Fruit fly (Drosophila melanogaster) whole organism, embryonic: Measurements from ENCODE around the gene wit.

ENCODE experiments used
- Abd-B ChIP-seq: fragments of 200-800 bp; sonication (Bioruptor generic); optimal IDR thresholded peaks from 2 replicates; lab custom pipeline; 2018; ENCODE audit warnings: missing biosample characterization, mild to moderate bottlenecking, missing genetic modification characterization, moderate library complexity
- Asciz ChIP-seq: fragments of 200-800 bp; sonication (Bioruptor generic); optimal IDR thresholded peaks from 2 replicates; lab custom pipeline; 2017; ENCODE audit warnings: missing biosample characterization, mild to moderate bottlenecking, missing genetic modification characterization, missing genetic modification reagents
- CG12219 ChIP-seq: fragments of 200-800 bp; sonication (Bioruptor generic); optimal IDR thresholded peaks from 3 replicates; lab custom pipeline; 2018; ENCODE audit warnings: missing biosample characterization, mild to moderate bottlenecking, missing genetic modification characterization
- CG12299 ChIP-seq: fragments of 200-800 bp; sonication (Bioruptor generic); optimal IDR thresholded peaks from 2 replicates; lab custom pipeline; 2018; ENCODE audit warnings: missing biosample characterization, mild to moderate bottlenecking, missing genetic modification characterization
- CG12659 ChIP-seq: fragments of 200-800 bp; sonication (Bioruptor generic); optimal IDR thresholded peaks from 3 replicates; lab custom pipeline; 2017; ENCODE audit warnings: mild to moderate bottlenecking, missing biosample characterization, missing genetic modification reagents, missing genetic modification characterization
- CG1529 ChIP-seq: fragments of 200-800 bp; sonication (Bioruptor generic); optimal IDR thresholded peaks from 3 replicates; lab custom pipeline; 2018; ENCODE audit warnings: missing biosample characterization, missing genetic modification characterization
- CG17829 ChIP-seq: fragments of 200-800 bp; optimal IDR thresholded peaks from 2 replicates; lab custom pipeline; 2019; ENCODE audit warnings: missing biosample characterization, mild to moderate bottlenecking, missing genetic modification characterization, moderate library complexity
- CG31224 ChIP-seq: fragments of 200-800 bp; sonication (Bioruptor generic); IDR thresholded peaks from 2 replicates; pipeline ENCODE4 v1.3.6; 2022; ENCODE audit warnings: missing biosample characterization, missing genetic modification characterization
- CG3407 ChIP-seq: fragments of 200-800 bp; sonication (Bioruptor generic); optimal IDR thresholded peaks from 2 replicates; lab custom pipeline; 2018; ENCODE audit warnings: missing biosample characterization, mild to moderate bottlenecking, missing genetic modification characterization
- CG3995 ChIP-seq: fragments of 200-800 bp; sonication (Bioruptor generic); optimal IDR thresholded peaks from 3 replicates; lab custom pipeline; 2016; ENCODE audit warnings: missing biosample characterization, missing genetic modification characterization
- CG4328 ChIP-seq: fragments of 200-800 bp; sonication (Bioruptor generic); optimal IDR thresholded peaks from 3 replicates; lab custom pipeline; 2017; ENCODE audit warnings: missing biosample characterization, missing genetic modification reagents, missing genetic modification characterization
- CG4404 ChIP-seq: fragments of 200-800 bp; sonication (Bioruptor generic); IDR thresholded peaks from 2 replicates; pipeline ENCODE4 v1.3.6; 2022; ENCODE audit warnings: missing biosample characterization, missing genetic modification characterization
- CG4424 ChIP-seq: fragments of 200-800 bp; sonication (Bioruptor generic); optimal IDR thresholded peaks from 3 replicates; lab custom pipeline; 2016; ENCODE audit warnings: missing biosample characterization, missing genetic modification characterization
- CG6683 ChIP-seq: fragments of 200-800 bp; sonication (Bioruptor generic); optimal IDR thresholded peaks from 2 replicates; lab custom pipeline; 2017; ENCODE audit warnings: missing biosample characterization, mild to moderate bottlenecking, missing genetic modification characterization, missing genetic modification reagents
- CG6791 ChIP-seq: fragments of 200-800 bp; sonication (Bioruptor generic); IDR thresholded peaks from 3 replicates; pipeline ENCODE4 v1.3.6; 2022; ENCODE audit warnings: missing biosample characterization, missing genetic modification characterization; ENCODE audit not compliant: partially characterized antibody
- CG7987 ChIP-seq: fragments of 200-800 bp; sonication (Bioruptor generic); optimal IDR thresholded peaks from 2 replicates; lab custom pipeline; 2018; ENCODE audit warnings: missing biosample characterization, mild to moderate bottlenecking, missing genetic modification characterization, moderate library complexity
- CG9876 ChIP-seq: fragments of 200-800 bp; sonication (Bioruptor generic); optimal IDR thresholded peaks from 2 replicates; lab custom pipeline; 2016; ENCODE audit warnings: missing biosample characterization, missing genetic modification characterization
- Chrac-16 ChIP-seq: fragments of 200-800 bp; sonication (Bioruptor generic); optimal IDR thresholded peaks from 3 replicates; lab custom pipeline; 2016; ENCODE audit warnings: missing biosample characterization, missing genetic modification characterization
- CoRest ChIP-seq: fragments of 200-800 bp; sonication (Bioruptor generic); optimal IDR thresholded peaks from 3 replicates; lab custom pipeline; 2018; ENCODE audit warnings: missing biosample characterization, mild to moderate bottlenecking, missing genetic modification characterization, moderate library complexity
- D19B ChIP-seq: fragments of 200-800 bp; sonication (Bioruptor generic); optimal IDR thresholded peaks from 2 replicates; lab custom pipeline; 2017; ENCODE audit warnings: missing biosample characterization, mild to moderate bottlenecking, missing genetic modification characterization
- Elba2 ChIP-seq: fragments of 200-800 bp; sonication (Bioruptor generic); optimal IDR thresholded peaks from 3 replicates; lab custom pipeline; 2016; ENCODE audit warnings: missing biosample characterization, missing genetic modification characterization
- Fer2 ChIP-seq: fragments of 200-800 bp; sonication (Bioruptor generic); optimal IDR thresholded peaks from 2 replicates; lab custom pipeline; 2018; ENCODE audit warnings: missing biosample characterization, mild to moderate bottlenecking, missing genetic modification characterization, moderate library complexity
- HmgD ChIP-seq: fragments of 200-800 bp; sonication (Bioruptor generic); optimal IDR thresholded peaks from 3 replicates; lab custom pipeline; 2016; ENCODE audit warnings: missing biosample characterization, missing genetic modification characterization
- Hr3 ChIP-seq: fragments of 200-800 bp; sonication (Bioruptor generic); optimal IDR thresholded peaks from 3 replicates; lab custom pipeline; 2016; ENCODE audit warnings: missing biosample characterization, missing genetic modification characterization
- Hr78 ChIP-seq, 2 experiments: fragments of 200-800 bp in 1 of 2; fragments of >200 bp in 1 of 2; sonication (Bioruptor generic) in 1 of 2; optimal IDR thresholded peaks; 2 replicates each; lab custom pipeline; 2017 to 2019; ENCODE audit warnings: missing biosample characterization in 2 of 2, missing genetic modification characterization in 2 of 2, mild to moderate bottlenecking in 1 of 2, moderate library complexity in 1 of 2
- al ChIP-seq: fragments of 200-800 bp; sonication (Bioruptor generic); IDR thresholded peaks from 2 replicates; pipeline ENCODE4 v1.3.6; 2022; ENCODE audit warnings: missing biosample characterization, missing genetic modification characterization
- ash1 ChIP-seq: fragments of 200-800 bp; sonication (Bioruptor generic); optimal IDR thresholded peaks from 2 replicates; lab custom pipeline; 2018; ENCODE audit warnings: missing biosample characterization, mild to moderate bottlenecking, missing genetic modification characterization
- az2 ChIP-seq: fragments of 200-800 bp; sonication (Bioruptor generic); optimal IDR thresholded peaks from 3 replicates; lab custom pipeline; 2016; ENCODE audit warnings: missing biosample characterization, missing genetic modification characterization
- cwo ChIP-seq: fragments of 200-800 bp; sonication (Bioruptor generic); optimal IDR thresholded peaks from 3 replicates; lab custom pipeline; 2017; ENCODE audit warnings: missing biosample characterization, missing genetic modification characterization, mild to moderate bottlenecking, moderate library complexity, missing genetic modification reagents
- dpn ChIP-seq, 2 experiments: fragments of 200-800 bp; sonication (Bioruptor generic); optimal IDR thresholded peaks; 3 replicates each; lab custom pipeline; 2016; ENCODE audit warnings: missing biosample characterization in 2 of 2, missing genetic modification characterization in 2 of 2
- fd3F ChIP-seq: fragments of 200-800 bp; sonication (Bioruptor generic); optimal IDR thresholded peaks from 2 replicates; lab custom pipeline; 2018; ENCODE audit warnings: missing biosample characterization, mild to moderate bottlenecking, missing genetic modification characterization, moderate library complexity
- gem ChIP-seq: fragments of 200-800 bp; sonication (Bioruptor generic); optimal IDR thresholded peaks from 2 replicates; lab custom pipeline; 2019; ENCODE audit warnings: missing biosample characterization, mild to moderate bottlenecking, missing genetic modification characterization, moderate library complexity
- gro ChIP-seq: fragments of 200-800 bp; sonication (Bioruptor generic); optimal IDR thresholded peaks from 2 replicates; lab custom pipeline; 2016; ENCODE audit warnings: missing biosample characterization, missing genetic modification characterization
- gt ChIP-seq: fragments of 200-800 bp; sonication (Bioruptor generic); IDR thresholded peaks from 2 replicates; pipeline ENCODE4 v1.3.6; 2022; ENCODE audit warnings: missing biosample characterization, missing genetic modification characterization
- h ChIP-seq: fragments of >200 bp; optimal IDR thresholded peaks from 2 replicates; lab custom pipeline; 2017
- ken ChIP-seq: fragments of 200-800 bp; sonication (Bioruptor generic); IDR thresholded peaks from 3 replicates; pipeline ENCODE4 v1.3.6; 2022; ENCODE audit warnings: missing biosample characterization, missing genetic modification characterization
- knrl ChIP-seq: fragments of 200-800 bp; sonication (Bioruptor generic); IDR thresholded peaks from 3 replicates; pipeline ENCODE4 v1.3.6; 2022; ENCODE audit warnings: missing biosample characterization, missing genetic modification characterization; ENCODE audit not compliant: partially characterized antibody
- pan ChIP-seq, 4 experiments: fragments of >200 bp in 3 of 4; fragments of 200-800 bp in 1 of 4; sonication (Bioruptor generic) in 1 of 4; optimal IDR thresholded peaks in 3 of 4; IDR thresholded peaks in 1 of 4; 2 replicates each; pipeline versions ENCODE4 v1.3.6 to Lab custom; 2017 to 2022; ENCODE audit warnings: missing biosample characterization in 2 of 4, missing genetic modification characterization in 2 of 4, mixed read lengths in 1 of 4
- prd ChIP-seq, 3 experiments: fragments of >200 bp in 2 of 3; fragments of 200-800 bp in 1 of 3; sonication (Bioruptor generic) in 1 of 3; optimal IDR thresholded peaks in 2 of 3; IDR thresholded peaks in 1 of 3; 2 replicates in 2 of 3; 3 replicates in 1 of 3; pipeline versions ENCODE4 v1.3.6 to Lab custom; 2017 to 2022; ENCODE audit warnings: missing biosample characterization in 1 of 3, missing genetic modification characterization in 1 of 3
- psq ChIP-seq: fragments of 200-800 bp; sonication (Bioruptor generic); optimal IDR thresholded peaks from 2 replicates; lab custom pipeline; 2017; ENCODE audit warnings: missing biosample characterization, missing genetic modification characterization
- sens-2 ChIP-seq: fragments of 200-800 bp; sonication (Bioruptor generic); IDR thresholded peaks from 2 replicates; pipeline ENCODE4 v1.3.6; 2022; ENCODE audit warnings: missing biosample characterization, missing genetic modification characterization
- sna ChIP-seq: fragments of 200-800 bp; sonication (Bioruptor generic); IDR thresholded peaks from 2 replicates; pipeline ENCODE4 v1.3.6; 2022; ENCODE audit warnings: missing biosample characterization, missing genetic modification characterization; ENCODE audit not compliant: partially characterized antibody
- so ChIP-seq: fragments of 200-800 bp; sonication (Bioruptor generic); IDR thresholded peaks from 3 replicates; pipeline ENCODE4 v1.3.6; 2022; ENCODE audit warnings: missing biosample characterization, missing genetic modification characterization
- sqz ChIP-seq: fragments of 200-800 bp; sonication (Bioruptor generic); optimal IDR thresholded peaks from 3 replicates; lab custom pipeline; 2018; ENCODE audit warnings: missing biosample characterization, mild to moderate bottlenecking, missing genetic modification characterization
- tio ChIP-seq: fragments of 200-800 bp; sonication (Bioruptor generic); optimal IDR thresholded peaks from 2 replicates; lab custom pipeline; 2017; ENCODE audit warnings: missing biosample characterization, missing genetic modification characterization, inconsistent platforms
- unpg ChIP-seq: fragments of 200-800 bp; sonication (Bioruptor generic); optimal IDR thresholded peaks from 3 replicates; lab custom pipeline; 2018; ENCODE audit warnings: missing biosample characterization, mild to moderate bottlenecking, missing genetic modification characterization, moderate library complexity
- vvl ChIP-seq: fragments of 200-800 bp; sonication (Bioruptor generic); IDR thresholded peaks from 2 replicates; pipeline ENCODE4 v1.3.6; 2022; ENCODE audit warnings: missing biosample characterization, missing genetic modification characterization

The wit gene

DNA sequence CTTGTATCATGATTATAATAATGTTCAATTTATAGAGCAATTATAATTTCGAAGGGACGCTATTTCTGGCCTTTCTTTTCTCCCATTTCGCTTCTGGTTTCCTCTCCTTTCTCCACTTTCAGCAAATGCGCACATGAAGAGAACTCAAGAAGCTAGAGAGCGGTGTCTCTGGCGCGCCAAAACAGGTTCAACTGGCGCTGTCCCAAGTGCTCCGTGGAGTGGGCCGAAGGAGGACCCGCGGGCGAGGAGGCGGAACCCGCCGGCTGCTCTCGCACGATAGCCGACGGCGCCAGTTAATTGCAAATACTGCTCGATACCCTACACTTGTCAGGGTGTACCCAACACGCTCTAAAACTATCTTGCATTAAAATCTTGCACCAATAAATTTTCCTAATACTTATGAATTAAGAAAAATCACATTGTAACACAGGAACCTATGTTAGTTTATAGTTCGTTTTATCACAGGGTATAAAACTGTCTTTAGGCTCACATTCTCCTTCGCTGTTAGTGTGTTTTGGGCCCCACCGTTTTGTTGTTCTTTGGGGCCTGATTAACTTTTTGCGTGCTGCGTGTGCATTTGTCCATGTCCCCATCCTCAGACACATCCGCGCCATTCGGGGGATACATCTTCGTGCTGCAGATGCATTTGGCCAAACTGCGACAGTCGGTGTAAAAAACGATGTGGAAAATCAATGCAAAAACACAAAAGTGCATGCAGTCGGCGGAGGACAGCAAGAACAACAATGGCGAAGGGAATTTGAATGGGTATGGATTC lies 1.1 kb downstream of the wit start (continued):
- peak; percentile 81 for TF ChIP-seq CG9876 (GFP tag; lab: Kevin White, UChicago)
- TF ChIP-seq fd3F (GFP tag; lab: Kevin White, UChicago) = peak; percentile 90
- peak; percentile 70 for TF ChIP-seq gt (GFP tag; lab: Robert Waterston, UW)
- peak; percentile 88 for TF ChIP-seq sens-2 (GFP tag; lab: Robert Waterston, UW)
- peak; percentile 75 for TF ChIP-seq CG4404 (GFP tag; lab: Robert Waterston, UW)
- no peak for TF ChIP-seq Elba2
- peak; percentile 85 for TF ChIP-seq az2 (GFP tag; lab: Kevin White, UChicago)
- TF ChIP-seq dpn (GFP tag; optimal IDR thresholded peaks at IDR 0.05; lab: Kevin White, UChicago) = peak; percentile 83 to 89
- peak; percentile 88 for TF ChIP-seq CG12219
- TF ChIP-seq CoRest (tag; lab: Kevin White, UChicago) = peak; percentile 88
- peak; percentile 73 for TF ChIP-seq tio (GFP tag; lab: Kevin White, UChicago)
- TF ChIP-seq pan (optimal IDR thresholded peaks at IDR 0.05; lab: Kevin White, UChicago) = no peak
- peak in 1 of 2 experiments; percentile 94 for TF ChIP-seq pan (GFP tag; optimal IDR thresholded peaks at IDR 0.05 in 1 of 2, IDR thresholded peaks at IDR 0.05 in 1 of 2)
- no peak for TF ChIP-seq sna (GFP tag; lab: Robert Waterston, UW)
- TF ChIP-seq CG7987 (GFP tag; lab: Kevin White, UChicago) = peak; percentile 64
- peak; percentile 90 for TF ChIP-seq gem (tag; lab: Kevin White, UChicago)
- TF ChIP-seq h (lab: Kevin White, UChicago) = no peak
- TF ChIP-seq vvl (GFP tag; lab: Robert Waterston, UW) = peak; percentile 96
- TF ChIP-seq Fer2 (tag; lab: Kevin White, UChicago) = peak; percentile 64
- TF ChIP-seq unpg = peak; percentile 90
- TF ChIP-seq CG17829 (tag; lab: Kevin White, UChicago) = peak; percentile 59
- TF ChIP-seq CG12659 (GFP tag; lab: Kevin White, UChicago) = peak; percentile 87
- peak; percentile 74 for TF ChIP-seq CG31224 (GFP tag; lab: Robert Waterston, UW)
- no peak for TF ChIP-seq knrl
- peak; percentile 73 for TF ChIP-seq CG4424 (GFP tag; lab: Kevin White, UChicago)
- TF ChIP-seq prd (optimal IDR thresholded peaks at IDR 0.05; lab: Kevin White, UChicago) = no peak
- peak; percentile 92 for TF ChIP-seq prd (GFP tag; IDR thresholded peaks at IDR 0.05; lab: Robert Waterston, UW)
- TF ChIP-seq D19B (GFP tag; lab: Kevin White, UChicago) = peak; percentile 98
- TF ChIP-seq so (GFP tag; lab: Robert Waterston, UW) = peak; percentile 93
- peak; percentile 41 for TF ChIP-seq psq (GFP tag; lab: Kevin White, UChicago)
- peak in 1 of 2 experiments; percentile 32 for TF ChIP-seq Hr78 (GFP tag; optimal IDR thresholded peaks at IDR 0.05; lab: Kevin White, UChicago)
- peak; percentile 81 for TF ChIP-seq HmgD (GFP tag; lab: Kevin White, UChicago)
- TF ChIP-seq cwo (GFP tag; lab: Kevin White, UChicago) = peak; percentile 79
- peak; percentile 89 for TF ChIP-seq Abd-B (GFP tag; lab: Kevin White, UChicago)
- peak; percentile 77 for TF ChIP-seq Hr3 (GFP tag; lab: Kevin White, UChicago)
- TF ChIP-seq gro (GFP tag; lab: Kevin White, UChicago) = peak; percentile 90
- TF ChIP-seq CG6683 (GFP tag; lab: Kevin White, UChicago) = peak; percentile 6
- TF ChIP-seq CG3995 (GFP tag; lab: Kevin White, UChicago) = peak; percentile 59
- peak; percentile 94 for TF ChIP-seq ken (GFP tag; lab: Robert Waterston, UW)
- peak; percentile 9 for TF ChIP-seq sqz (GFP tag; lab: Kevin White, UChicago)
- TF ChIP-seq CG3407 (GFP tag; lab: Kevin White, UChicago) = peak; percentile 62
- TF ChIP-seq CG6791 (GFP tag; lab: Robert Waterston, UW) = no peak
- peak; percentile 83 for TF ChIP-seq Chrac-16 (GFP tag; lab: Kevin White, UChicago)
- TF ChIP-seq CG4328 (GFP tag; lab: Kevin White, UChicago) = no peak
- peak; percentile 67 for TF ChIP-seq Asciz
- peak; percentile 91 for TF ChIP-seq al
- TF ChIP-seq CG12299 (tag; lab: Kevin White, UChicago) = peak; percentile 60
- peak; percentile 68 for TF ChIP-seq CG1529 (GFP tag; lab: Kevin White, UChicago)
- no peak for TF ChIP-seq ash1 (GFP tag; lab: Kevin White, UChicago)
